Worm (Caenorhabditis elegans): ENCODE results near the gene rnp-9.

rnp-9 gene

DNA sequence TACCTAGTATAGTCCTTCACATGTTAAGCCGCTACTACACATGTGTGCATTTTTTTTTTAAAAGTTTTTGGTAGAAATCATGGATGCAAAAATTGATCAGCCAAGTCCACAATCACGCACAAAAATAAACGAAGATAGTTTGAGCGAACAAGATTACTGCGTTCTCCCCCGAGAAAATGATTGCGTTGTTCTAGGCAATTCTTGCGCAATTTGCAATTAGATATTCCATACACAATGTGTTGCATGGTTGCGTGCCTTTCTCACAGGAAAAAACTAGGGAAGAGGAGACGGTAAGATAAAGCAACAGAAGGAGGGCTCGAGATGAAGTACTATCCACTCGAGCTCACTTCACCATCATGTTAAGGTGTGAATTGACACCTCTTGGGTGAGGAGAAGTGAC lies 38.9 kb downstream of the rnp-9 start:
- no peak for TF ChIP-seq cog-1 (tag; optimal IDR thresholded peaks at IDR 0.05)
- TF ChIP-seq flt-1 (GFP tag; IDR thresholded peaks at IDR 0.05): peak; percentile 14; the same call in 1 of the 2 replicates

DNA sequence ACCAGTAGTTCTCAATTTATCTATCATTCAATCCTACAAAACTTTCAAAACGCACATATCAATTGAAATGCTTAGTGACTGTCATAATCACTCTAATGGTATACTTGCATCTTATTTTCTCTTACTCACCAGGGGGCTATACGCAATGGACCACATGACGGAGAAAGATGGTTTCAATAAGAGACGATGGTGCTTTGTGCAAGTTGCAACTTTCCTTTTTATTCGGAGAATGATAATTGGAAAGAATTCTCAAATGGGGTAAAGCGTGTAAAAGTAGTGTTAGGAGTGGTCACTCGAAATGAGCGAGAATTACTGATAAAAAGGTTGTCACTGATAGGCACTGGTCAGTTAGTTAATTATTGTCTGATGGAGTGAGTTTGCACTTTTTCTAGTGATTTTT lies 41.4 kb downstream of the rnp-9 start:
- TF ChIP-seq cog-1 (tag; optimal IDR thresholded peaks at IDR 0.05): no peak
- TF ChIP-seq med-1 (GFP tag; optimal IDR thresholded peaks at IDR 0.05; ENCODE audit: insufficient read depth): no peak
- TF ChIP-seq ref-1 (GFP tag; conservative IDR thresholded peaks at IDR 0.05): no peak
- TF ChIP-seq tab-1 (GFP tag; IDR thresholded peaks at IDR 0.05): no peak
- TF ChIP-seq T22C8.4 (GFP tag; IDR thresholded peaks at IDR 0.05): no peak
- TF ChIP-seq ztf-23 (GFP tag; IDR thresholded peaks at IDR 0.05): no peak
- TF ChIP-seq flt-1 (GFP tag; IDR thresholded peaks at IDR 0.05): no peak
- no peak for TF ChIP-seq klf-2 (GFP tag; conservative IDR thresholded peaks at IDR 0.05)
- TF ChIP-seq ztf-29 (GFP tag; IDR thresholded peaks at IDR 0.05): no peak

DNA sequence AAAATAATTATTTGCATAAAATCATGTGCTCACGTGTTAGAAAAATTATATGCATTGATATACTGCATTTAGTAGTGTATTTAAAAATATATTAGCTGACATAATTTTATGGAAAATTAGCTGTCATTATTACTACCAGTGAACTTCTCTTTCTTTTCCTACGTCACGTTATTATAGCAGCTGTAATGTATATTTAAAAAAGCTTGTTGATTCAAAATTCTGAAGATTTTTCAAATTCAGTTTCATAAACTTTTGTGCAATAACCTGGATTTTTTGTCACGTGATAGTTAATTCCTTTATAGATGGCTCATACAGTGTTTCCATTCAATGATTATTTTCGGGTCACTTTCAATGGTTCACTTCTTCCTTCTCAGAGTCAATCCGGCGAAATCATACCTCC lies 45.4 kb downstream of the rnp-9 start, which contains the start of gene F44A6.3:
TSS of gene F44A6.3 (plus strand) at position 301 of the 400 bp plus-strand sequence.
- no peak for TF ChIP-seq tab-1 (GFP tag; IDR thresholded peaks at IDR 0.05)
- no peak for TF ChIP-seq ztf-29 (GFP tag; IDR thresholded peaks at IDR 0.05)
- TF ChIP-seq med-1 (GFP tag; optimal IDR thresholded peaks at IDR 0.05; ENCODE audit: insufficient read depth): no peak
- TF ChIP-seq T22C8.4 (GFP tag; IDR thresholded peaks at IDR 0.05): no peak
- no peak for TF ChIP-seq ztf-23 (GFP tag; IDR thresholded peaks at IDR 0.05)
- TF ChIP-seq cog-1 (tag; optimal IDR thresholded peaks at IDR 0.05): no peak
- no peak for TF ChIP-seq ref-1 (GFP tag; conservative IDR thresholded peaks at IDR 0.05)
- no peak for TF ChIP-seq flt-1 (GFP tag; IDR thresholded peaks at IDR 0.05)
- no peak for TF ChIP-seq klf-2 (GFP tag; conservative IDR thresholded peaks at IDR 0.05)

DNA sequence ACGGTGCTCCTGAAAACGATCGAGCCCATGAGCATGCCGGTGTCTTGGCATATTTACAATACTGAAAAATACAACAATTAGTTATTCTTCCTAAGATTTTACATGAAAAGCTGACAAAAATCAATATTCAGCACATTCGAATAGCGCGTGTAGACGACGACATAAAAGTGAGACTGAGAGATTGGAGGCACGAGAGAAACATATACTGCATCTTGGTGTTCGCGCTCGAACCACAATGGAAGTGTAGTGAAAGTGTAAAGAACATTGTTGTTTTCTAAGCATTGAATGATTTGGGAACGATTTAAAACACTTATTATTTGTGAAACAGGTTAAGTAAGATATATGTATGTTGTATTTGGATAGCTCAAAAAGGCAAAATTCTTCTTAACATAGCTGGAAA lies 48.3 kb downstream of the rnp-9 start, which contains the start of gene F44A6.4:
TSS of gene F44A6.4 (minus strand) at position 67 of the 400 bp plus-strand sequence.
- TF ChIP-seq ztf-23 (GFP tag; IDR thresholded peaks at IDR 0.05): no peak
- TF ChIP-seq T22C8.4 (GFP tag; IDR thresholded peaks at IDR 0.05): 0 out of 2 replicates have a peak, but pooled peaks have one; percentile 37

DNA sequence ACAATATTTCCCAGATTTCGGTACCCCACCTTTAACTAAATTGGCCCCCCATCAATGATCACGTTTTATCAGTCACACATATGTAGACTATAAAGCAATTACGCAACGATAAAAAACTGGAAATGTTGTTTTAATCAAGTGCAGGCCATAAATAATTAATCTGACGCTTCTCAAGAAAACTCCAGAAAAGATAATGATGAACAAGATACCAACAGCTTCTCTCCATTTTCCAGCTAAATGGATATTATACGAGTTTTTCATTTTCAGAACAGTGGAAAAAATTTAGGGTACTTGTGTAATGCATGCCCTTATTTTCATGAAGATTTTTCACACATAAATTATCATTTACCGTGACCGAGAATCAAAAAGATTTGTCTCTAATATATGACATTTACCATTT lies 49.2 kb downstream of the rnp-9 start:
- no peak for TF ChIP-seq ztf-29 (GFP tag; IDR thresholded peaks at IDR 0.05)
- no peak for TF ChIP-seq tab-1 (GFP tag; IDR thresholded peaks at IDR 0.05)
- TF ChIP-seq flt-1 (GFP tag; IDR thresholded peaks at IDR 0.05): no peak
- TF ChIP-seq ref-1 (GFP tag; conservative IDR thresholded peaks at IDR 0.05): no peak
- TF ChIP-seq cog-1 (tag; optimal IDR thresholded peaks at IDR 0.05): no peak
- no peak for TF ChIP-seq ztf-23 (GFP tag; IDR thresholded peaks at IDR 0.05)
- no peak for TF ChIP-seq med-1 (GFP tag; optimal IDR thresholded peaks at IDR 0.05; ENCODE audit: insufficient read depth)
- no peak for TF ChIP-seq T22C8.4 (GFP tag; IDR thresholded peaks at IDR 0.05)
- no peak for TF ChIP-seq klf-2 (GFP tag; conservative IDR thresholded peaks at IDR 0.05)

DNA sequence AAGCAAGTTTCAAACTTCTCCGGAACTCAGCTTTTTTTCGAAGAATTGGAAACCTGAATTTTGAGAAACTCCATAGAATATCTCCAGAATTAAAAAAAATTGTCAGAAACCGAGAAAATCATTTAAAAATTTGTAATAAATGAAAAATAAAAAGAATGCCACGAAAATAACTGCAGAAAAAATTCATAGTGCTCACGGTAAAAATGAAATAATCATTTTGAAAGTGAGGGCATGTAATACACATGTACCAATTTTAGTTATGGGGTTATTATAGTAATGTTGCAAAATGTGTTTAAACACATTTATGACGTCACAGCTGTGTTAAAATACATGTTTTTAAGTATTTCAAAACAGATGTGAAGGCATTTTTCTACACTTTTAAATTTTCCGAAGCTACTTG lies 49.8 kb downstream of the rnp-9 start:
- TF ChIP-seq tab-1 (GFP tag; IDR thresholded peaks at IDR 0.05) (no peak), klf-2 (GFP tag; conservative IDR thresholded peaks at IDR 0.05) (no peak), med-1 (GFP tag; optimal IDR thresholded peaks at IDR 0.05; ENCODE audit: insufficient read depth) (no peak), ztf-23 (GFP tag; IDR thresholded peaks at IDR 0.05) (no peak)

DNA sequence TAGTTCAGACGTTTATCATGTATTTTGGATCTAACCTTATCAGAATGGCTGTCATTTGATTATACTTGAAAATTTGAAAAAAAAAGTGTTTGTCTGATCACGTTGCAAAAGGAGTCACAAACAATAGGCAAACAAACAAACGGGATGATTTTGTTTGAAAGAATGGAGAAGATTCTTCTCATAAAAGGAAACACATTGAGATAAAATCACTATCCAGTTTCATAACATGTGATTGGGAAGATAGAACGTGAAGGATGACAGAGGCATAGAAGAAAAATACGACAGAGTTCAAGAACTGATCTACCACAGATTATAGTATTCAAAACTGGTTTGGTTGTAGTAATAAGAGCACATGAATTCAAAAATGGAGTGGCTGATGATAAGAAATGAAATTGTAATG lies 51.7 kb downstream of the rnp-9 start, which contains the start of gene F44A6.5:
TSS of gene F44A6.5 (minus strand) at position 151 of the 400 bp plus-strand sequence.
- TF ChIP-seq tab-1 (GFP tag; IDR thresholded peaks at IDR 0.05) (no peak), T22C8.4 (GFP tag; IDR thresholded peaks at IDR 0.05) (no peak), cog-1 (tag; optimal IDR thresholded peaks at IDR 0.05) (no peak)

DNA sequence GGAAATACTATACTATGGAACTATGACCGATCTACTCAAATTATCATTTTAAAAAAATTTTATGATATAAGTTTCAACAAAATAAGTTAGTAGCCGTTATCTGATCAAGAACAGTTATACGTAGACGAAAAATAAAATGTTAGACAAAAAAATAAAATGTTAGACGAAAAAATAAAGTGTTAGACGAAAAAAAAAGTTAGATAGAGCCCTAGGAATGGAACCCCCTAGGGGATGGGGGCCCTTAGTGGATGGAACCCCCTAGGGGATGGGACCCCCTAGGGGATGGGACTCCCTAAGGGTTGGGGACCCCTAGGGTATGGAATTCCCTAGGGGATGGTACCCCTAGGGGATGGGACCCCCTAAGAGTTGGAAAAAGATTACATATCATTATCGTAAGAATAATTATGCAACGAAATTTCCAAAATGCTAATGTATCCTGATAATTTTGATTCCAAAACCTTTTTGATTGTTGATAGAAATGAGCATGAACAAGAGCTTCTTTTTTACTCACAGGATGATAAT lies 52.1 kb downstream of the rnp-9 start:
- TF ChIP-seq ztf-23 (GFP tag; IDR thresholded peaks at IDR 0.05) (no peak), cog-1 (tag; optimal IDR thresholded peaks at IDR 0.05) (no peak), tab-1 (GFP tag; IDR thresholded peaks at IDR 0.05) (no peak), klf-2 (GFP tag; conservative IDR thresholded peaks at IDR 0.05) (no peak), med-1 (GFP tag; optimal IDR thresholded peaks at IDR 0.05; ENCODE audit: insufficient read depth) (no peak)

Data from whole organism, midembryonic.